Fruit fly (Drosophila melanogaster) whole organism, larva: ENCODE data around the gene CG31804.

Source experiments
- noc ChIP-seq: fragments of 200-800 bp; sonication (Bioruptor generic); optimal IDR thresholded peaks from 3 replicates; lab custom pipeline; 2019; ENCODE audit warnings: missing biosample characterization, mild to moderate bottlenecking, missing genetic modification characterization, moderate library complexity

Gene CG31804

dm6 chr2L:17387735-17388367 is 24.6 kb downstream of the CG31804 start:
- TF ChIP-seq noc (tag; lab: Kevin White, UChicago), result peak; percentile 48

dm6 chr2L:17389104-17389503 is 25.8 kb downstream of the CG31804 start:
- peak; percentile 51 for TF ChIP-seq noc (tag; lab: Kevin White, UChicago)

- no peak for TF ChIP-seq noc (tag; lab: Kevin White, UChicago)
These were observed 27.5 kb downstream of the CG31804 start for dm6 chr2L:17390782-17391181.

- peak; percentile 38 for TF ChIP-seq noc (tag; lab: Kevin White, UChicago)
These were observed 31.6 kb downstream of the CG31804 start for dm6 chr2L:17394939-17395338.

dm6 chr2L:17397372-17397771 is 34.1 kb downstream of the CG31804 start:
- TF ChIP-seq noc (tag; lab: Kevin White, UChicago), result no peak

- no peak for TF ChIP-seq noc (tag; lab: Kevin White, UChicago)
These were observed 39.2 kb downstream of the CG31804 start for dm6 chr2L:17402493-17402892.

- TF ChIP-seq noc (tag; lab: Kevin White, UChicago), result no peak
These were observed 47.1 kb downstream of the CG31804 start, which contains the start of the genes Polr2J and CG15141 for dm6 chr2L:17410358-17410757. Gene Polr2J (minus strand): TSS chr2L:17410406. Gene CG15141 (plus strand): TSS chr2L:17410641.

- TF ChIP-seq noc (tag; lab: Kevin White, UChicago), result no peak
These were observed 49.2 kb downstream of the CG31804 start, which contains the start of gene Rsph9 for dm6 chr2L:17412533-17412932. Gene Rsph9 (minus strand): TSS chr2L:17412633.
